Fruit fly (Drosophila melanogaster): Measurements from ENCODE around the gene Or10a.

Gene Or10a

dm6 chrX:11451027-11451572, 33.9 kb upstream of the Or10a start (continued):
- TF ChIP-seq fd59A (GFP tag; optimal IDR thresholded peaks at IDR 0.05) (no peak), CG10631 (GFP tag; optimal IDR thresholded peaks at IDR 0.05) (peak; percentile 8), dac (GFP tag; optimal IDR thresholded peaks at IDR 0.05) (peak; percentile 52), Eip78C (GFP tag) (peak; percentile 82), CG8319 (GFP tag; optimal IDR thresholded peaks at IDR 0.05) (no peak), svp (GFP tag) (peak; percentile 67), CG8632 (GFP tag; optimal IDR thresholded peaks at IDR 0.05) (no peak), acj6 (GFP tag; optimal IDR thresholded peaks at IDR 0.05) (peak; percentile 41), spab (GFP tag; optimal IDR thresholded peaks at IDR 0.05) (no peak), CG6854 (GFP tag; optimal IDR thresholded peaks at IDR 0.05) (no peak), CG11902 (GFP tag; optimal IDR thresholded peaks at IDR 0.05) (no peak), CG32006 (GFP tag; optimal IDR thresholded peaks at IDR 0.05) (peak; percentile 59), CG6276 (GFP tag; optimal IDR thresholded peaks at IDR 0.05) (peak; percentile 65), ss (GFP tag; optimal IDR thresholded peaks at IDR 0.05) (no peak), CG31627 (GFP tag; optimal IDR thresholded peaks at IDR 0.05) (peak; percentile 23), OdsH (GFP tag; optimal IDR thresholded peaks at IDR 0.05) (peak; percentile 66), Hr38 (GFP tag; optimal IDR thresholded peaks at IDR 0.05) (peak; percentile 49), esn (GFP tag; optimal IDR thresholded peaks at IDR 0.05) (peak; percentile 8)

- TF ChIP-seq pdm3 (GFP tag; optimal IDR thresholded peaks at IDR 0.05): peak; percentile 23
- TF ChIP-seq Eip78C (GFP tag): peak; percentile 69
- TF ChIP-seq svp (GFP tag): peak; percentile 59
- TF ChIP-seq Ets96B (tag; optimal IDR thresholded peaks at IDR 0.05): no peak
- TF ChIP-seq Lpt (GFP tag; optimal IDR thresholded peaks at IDR 0.05): no peak
Measured at dm6 chrX:11450406-11450805, 33.2 kb upstream of the Or10a start.

dm6 chrX:11449476-11450119, 32.4 kb upstream of the Or10a start:
- peak; percentile 31 for TF ChIP-seq CG3032 (tag; optimal IDR thresholded peaks at IDR 0.05)
- peak; percentile 87 for TF ChIP-seq lz (GFP tag; optimal IDR thresholded peaks at IDR 0.05)
- TF ChIP-seq Hr4 (GFP tag; optimal IDR thresholded peaks at IDR 0.05): peak; percentile 64
- peak; percentile 58 for TF ChIP-seq CG8632 (GFP tag; optimal IDR thresholded peaks at IDR 0.05)
- peak; percentile 70 for TF ChIP-seq CG15336 (GFP tag; IDR thresholded peaks at IDR 0.05)
- peak; percentile 80 for TF ChIP-seq CG6163 (GFP tag; IDR thresholded peaks at IDR 0.05)
- peak; percentile 22 for TF ChIP-seq CG6808 (GFP tag; optimal IDR thresholded peaks at IDR 0.05)
- TF ChIP-seq cyc (GFP tag; optimal IDR thresholded peaks at IDR 0.05): peak; percentile 89
- TF ChIP-seq CG11762 (GFP tag; optimal IDR thresholded peaks at IDR 0.05; ENCODE audit: insufficient read depth): peak; percentile 27
- peak; percentile 62 for TF ChIP-seq CG8119 (GFP tag; IDR thresholded peaks at IDR 0.05)
- peak; percentile 38 for TF ChIP-seq CG8319 (GFP tag; optimal IDR thresholded peaks at IDR 0.05)
- TF ChIP-seq dac (GFP tag; optimal IDR thresholded peaks at IDR 0.05): no peak
- peak; percentile 49 for TF ChIP-seq CG10669 (GFP tag; optimal IDR thresholded peaks at IDR 0.05)
- TF ChIP-seq Blimp-1 (GFP tag; optimal IDR thresholded peaks at IDR 0.05): peak; percentile 61
- TF ChIP-seq CG10631 (GFP tag; optimal IDR thresholded peaks at IDR 0.05): peak; percentile 29
- TF ChIP-seq Met (GFP tag; optimal IDR thresholded peaks at IDR 0.05): peak; percentile 88
- TF ChIP-seq CG3919 (GFP tag; optimal IDR thresholded peaks at IDR 0.05): peak; percentile 73
- TF ChIP-seq acj6 (GFP tag; optimal IDR thresholded peaks at IDR 0.05): peak; percentile 59
- peak; percentile 21 for TF ChIP-seq dsx (GFP tag; optimal IDR thresholded peaks at IDR 0.05; ENCODE audit: poor library complexity, severe bottlenecking)
- peak; percentile 56 for TF ChIP-seq Sox15 (GFP tag; optimal IDR thresholded peaks at IDR 0.05)
- TF ChIP-seq fd59A (GFP tag; optimal IDR thresholded peaks at IDR 0.05): no peak
- peak; percentile 79 for TF ChIP-seq Sox14 (GFP tag; optimal IDR thresholded peaks at IDR 0.05)
- no peak for TF ChIP-seq Hr38 (GFP tag; optimal IDR thresholded peaks at IDR 0.05)
- no peak for TF ChIP-seq ss (GFP tag; optimal IDR thresholded peaks at IDR 0.05)
- TF ChIP-seq eg (GFP tag; IDR thresholded peaks at IDR 0.05): peak; percentile 76
- no peak for TF ChIP-seq CG9139 (GFP tag; optimal IDR thresholded peaks at IDR 0.05)
- peak; percentile 66 for TF ChIP-seq CG34406 (GFP tag; optimal IDR thresholded peaks at IDR 0.05)
- TF ChIP-seq Gug (GFP tag; IDR thresholded peaks at IDR 0.05): peak; percentile 69
- peak; percentile 92 for TF ChIP-seq Hr39 (GFP tag; optimal IDR thresholded peaks at IDR 0.05)
- TF ChIP-seq CG6854 (GFP tag; optimal IDR thresholded peaks at IDR 0.05): peak; percentile 52
- peak; percentile 80 for TF ChIP-seq Ets21C (GFP tag; optimal IDR thresholded peaks at IDR 0.05)
- peak; percentile 9 for TF ChIP-seq CG1621 (tag; optimal IDR thresholded peaks at IDR 0.05)
- TF ChIP-seq net (GFP tag; optimal IDR thresholded peaks at IDR 0.05): peak; percentile 61
- peak; percentile 2 for TF ChIP-seq Ets96B (tag; optimal IDR thresholded peaks at IDR 0.05)
- peak; percentile 10 for TF ChIP-seq Lpt (GFP tag; optimal IDR thresholded peaks at IDR 0.05)
- peak; percentile 49 for TF ChIP-seq CG32006 (GFP tag; optimal IDR thresholded peaks at IDR 0.05)

Data from whole organism, prepupa.